Worm (Caenorhabditis elegans): ENCODE data around the gene K09H11.6.

DNA sequence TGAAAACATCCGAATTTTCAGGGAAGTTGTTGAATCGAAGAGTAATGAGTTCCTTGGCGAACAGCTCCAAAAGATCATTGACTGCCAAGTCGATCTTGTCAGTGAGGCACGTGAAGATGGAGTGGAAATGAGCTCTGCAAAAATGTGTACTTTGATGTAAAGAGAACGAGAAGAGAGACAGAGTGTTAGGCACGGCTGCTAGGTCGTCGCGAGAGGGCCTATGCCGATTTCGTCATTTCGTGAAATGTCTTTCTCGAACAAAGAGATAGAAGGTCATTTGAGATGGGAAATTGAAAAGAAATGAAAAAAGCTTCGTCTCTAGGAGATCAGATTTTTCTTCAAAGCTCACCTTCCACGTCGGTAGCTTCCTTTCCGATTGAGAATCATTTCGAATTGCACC lies 44.0 kb upstream of the K09H11.6 start:
- no peak for TF ChIP-seq bed-1 (GFP tag; IDR thresholded peaks at IDR 0.05)
- no peak for TF ChIP-seq B0261.1 (tag; optimal IDR thresholded peaks at IDR 0.05)
- TF ChIP-seq F55B11.4 (tag; optimal IDR thresholded peaks at IDR 0.05; ENCODE audit: borderline replicate concordance, insufficient read depth): no peak
- no peak for TF ChIP-seq lin-54 (GFP tag; optimal IDR thresholded peaks at IDR 0.05)
- no peak for TF ChIP-seq tlf-1 (GFP tag; optimal IDR thresholded peaks at IDR 0.05)
- TF ChIP-seq K12H6.12 (tag; optimal IDR thresholded peaks at IDR 0.05): no peak
- TF ChIP-seq unc-62 (GFP tag; optimal IDR thresholded peaks at IDR 0.05): no peak
- TF ChIP-seq ekl-4 (GFP tag; IDR thresholded peaks at IDR 0.05): no peak
- TF ChIP-seq ceh-79 (tag; optimal IDR thresholded peaks at IDR 0.05): no peak
- no peak for TF ChIP-seq lsy-27 (tag; optimal IDR thresholded peaks at IDR 0.05; ENCODE audit: borderline replicate concordance, insufficient read depth)
- TF ChIP-seq Y79H2A.3 (GFP tag; conservative IDR thresholded peaks at IDR 0.05): no peak
- TF ChIP-seq ama-1 (optimal IDR thresholded peaks at IDR 0.05): no peak
- TF ChIP-seq ama-1 (GFP tag; optimal IDR thresholded peaks at IDR 0.05): no peak
- no peak for TF ChIP-seq him-1 (tag; optimal IDR thresholded peaks at IDR 0.05)
